Fruit fly (Drosophila melanogaster) whole organism: ENCODE data around the gene CG46309.

ENCODE experiments used
- CG8478 ChIP-seq: fragments of >200 bp; optimal IDR thresholded peaks from 2 replicates; lab custom pipeline; 2018; ENCODE audit warnings: inconsistent platforms
- Dll ChIP-seq: fragments of >200 bp; optimal IDR thresholded peaks from 2 replicates; lab custom pipeline; 2017
- EcR ChIP-seq, 2 experiments: fragments of >200 bp; optimal IDR thresholded peaks; 2 replicates each; lab custom pipeline; 2017; ENCODE audit warnings: missing biosample characterization in 2 of 2, missing genetic modification characterization in 2 of 2, missing genetic modification reagents in 2 of 2
- pan ChIP-seq: fragments of >200 bp; optimal IDR thresholded peaks from 2 replicates; lab custom pipeline; 2017
- psq ChIP-seq: fragments of >200 bp; optimal IDR thresholded peaks from 2 replicates; lab custom pipeline; 2017
- usp ChIP-seq: fragments of >200 bp; optimal IDR thresholded peaks from 2 replicates; lab custom pipeline; 2017; ENCODE audit warnings: missing biosample characterization, missing genetic modification characterization, mixed read lengths

The CG46309 gene

dm6 chr2L:16274100-16274499 is 22.5 kb upstream of the CG46309 start:
- TF ChIP-seq EcR (GFP tag; optimal IDR thresholded peaks at IDR 0.05; lab: Kevin White, UChicago), result peak; percentile 21
- TF ChIP-seq usp (GFP tag; lab: Kevin White, UChicago), result no peak
- TF ChIP-seq Dll (lab: Kevin White, UChicago), result no peak
- no peak for TF ChIP-seq CG8478 (lab: Kevin White, UChicago)
- TF ChIP-seq pan (lab: Kevin White, UChicago), result no peak
- no peak for TF ChIP-seq psq (lab: Kevin White, UChicago)

DNA sequence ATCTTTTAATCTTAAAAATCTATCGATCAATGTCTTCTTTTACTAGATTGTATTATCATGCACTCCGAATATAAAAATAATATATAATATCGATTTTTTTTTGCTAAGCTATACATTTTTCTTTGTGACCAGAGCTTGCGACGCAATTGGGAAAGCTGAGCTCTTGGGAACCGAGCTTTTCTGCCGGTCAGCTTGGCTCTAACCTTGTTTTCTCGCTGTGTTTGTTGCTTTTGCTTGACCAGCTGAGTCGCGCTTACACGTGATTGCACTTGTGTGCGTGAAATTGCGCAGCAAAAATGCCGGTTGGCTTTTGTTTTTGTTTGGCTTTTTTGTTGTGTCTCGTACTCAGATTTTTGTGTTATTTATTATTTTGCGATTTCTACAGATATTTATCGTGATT is 21.9 kb upstream of the CG46309 start:
- no peak for TF ChIP-seq psq (lab: Kevin White, UChicago)
- no peak for TF ChIP-seq CG8478 (lab: Kevin White, UChicago)

dm6 chr2L:16272730-16273129 is 21.1 kb upstream of the CG46309 start:
- TF ChIP-seq usp (GFP tag; lab: Kevin White, UChicago), result no peak
- no peak for TF ChIP-seq CG8478 (lab: Kevin White, UChicago)
- no peak for TF ChIP-seq psq (lab: Kevin White, UChicago)
- TF ChIP-seq EcR (GFP tag; optimal IDR thresholded peaks at IDR 0.05; lab: Kevin White, UChicago), result no peak
- no peak for TF ChIP-seq pan (lab: Kevin White, UChicago)
- no peak for TF ChIP-seq Dll (lab: Kevin White, UChicago)

DNA sequence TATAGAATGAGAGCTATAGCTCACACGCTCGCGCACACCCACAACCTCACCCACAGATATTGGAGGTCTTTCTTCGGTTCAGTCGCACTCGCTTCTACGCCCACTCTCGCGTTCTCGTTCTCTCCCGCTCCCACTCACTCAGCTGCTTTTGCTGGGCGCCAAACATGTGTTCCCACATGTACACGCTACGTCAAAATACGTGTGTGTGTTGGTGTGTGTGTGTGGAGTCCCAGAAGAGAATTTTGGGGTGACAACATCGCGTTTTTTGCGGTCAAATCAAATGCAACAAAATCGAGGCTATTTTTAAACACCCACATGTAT is 19.9 kb upstream of the CG46309 start:
- no peak for TF ChIP-seq EcR (GFP tag; optimal IDR thresholded peaks at IDR 0.05; lab: Kevin White, UChicago)
- TF ChIP-seq usp (GFP tag; lab: Kevin White, UChicago), result no peak
- TF ChIP-seq CG8478 (lab: Kevin White, UChicago), result no peak
- no peak for TF ChIP-seq Dll (lab: Kevin White, UChicago)
- TF ChIP-seq psq (lab: Kevin White, UChicago), result no peak
- TF ChIP-seq pan (lab: Kevin White, UChicago), result no peak

DNA sequence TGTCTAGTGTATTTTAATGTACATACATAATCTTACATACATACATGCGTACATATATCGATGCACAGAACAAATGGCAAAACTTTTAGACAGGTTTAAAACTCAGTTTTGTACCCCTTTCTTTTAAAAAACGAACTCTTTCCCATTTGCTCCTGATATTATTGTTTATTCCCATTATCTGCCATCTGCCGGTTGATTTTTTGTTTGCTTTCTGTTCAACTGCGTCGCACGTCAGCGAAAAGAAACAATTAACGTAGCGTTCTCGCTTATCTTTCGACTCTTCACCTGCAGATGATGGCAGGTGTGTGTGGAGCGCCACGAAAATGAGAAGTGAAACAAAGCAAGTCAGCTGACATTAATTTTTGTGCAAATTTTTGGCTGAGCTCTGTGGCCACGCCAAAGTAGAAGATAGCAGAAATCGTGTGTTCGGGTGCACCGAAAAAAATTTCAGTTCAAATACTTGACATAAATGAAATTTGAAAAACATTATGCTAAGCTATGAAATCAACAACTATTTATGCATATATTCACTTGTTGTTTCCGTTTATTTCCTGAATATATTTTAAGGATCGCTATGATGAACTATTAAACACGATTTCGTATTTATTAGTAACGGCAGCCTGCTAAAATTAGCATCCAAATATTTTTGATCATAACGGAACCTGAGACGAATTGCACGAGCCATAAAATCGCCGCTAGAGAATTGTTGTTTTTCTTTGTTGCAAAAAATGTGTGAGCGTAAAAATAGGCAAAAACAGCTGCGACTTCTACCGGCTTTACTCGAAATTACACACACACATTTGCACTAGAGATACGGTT is 19.3 kb upstream of the CG46309 start:
- TF ChIP-seq usp (GFP tag; lab: Kevin White, UChicago), result no peak
- TF ChIP-seq Dll (lab: Kevin White, UChicago), result no peak
- TF ChIP-seq pan (lab: Kevin White, UChicago), result no peak
- TF ChIP-seq EcR (GFP tag; optimal IDR thresholded peaks at IDR 0.05; lab: Kevin White, UChicago), result no peak
- TF ChIP-seq psq (lab: Kevin White, UChicago), result no peak
- no peak for TF ChIP-seq CG8478 (lab: Kevin White, UChicago)

- TF ChIP-seq pan (lab: Kevin White, UChicago), result no peak
- no peak for TF ChIP-seq CG8478 (lab: Kevin White, UChicago)
- peak in 1 of 2 experiments; percentile 73 for TF ChIP-seq EcR (GFP tag; optimal IDR thresholded peaks at IDR 0.05; lab: Kevin White, UChicago)
- TF ChIP-seq Dll (lab: Kevin White, UChicago), result peak; percentile 92
- no peak for TF ChIP-seq usp (GFP tag; lab: Kevin White, UChicago)
- no peak for TF ChIP-seq psq (lab: Kevin White, UChicago)
Measured at dm6 chr2L:16269232-16270134, 17.9 kb upstream of the CG46309 start.

DNA sequence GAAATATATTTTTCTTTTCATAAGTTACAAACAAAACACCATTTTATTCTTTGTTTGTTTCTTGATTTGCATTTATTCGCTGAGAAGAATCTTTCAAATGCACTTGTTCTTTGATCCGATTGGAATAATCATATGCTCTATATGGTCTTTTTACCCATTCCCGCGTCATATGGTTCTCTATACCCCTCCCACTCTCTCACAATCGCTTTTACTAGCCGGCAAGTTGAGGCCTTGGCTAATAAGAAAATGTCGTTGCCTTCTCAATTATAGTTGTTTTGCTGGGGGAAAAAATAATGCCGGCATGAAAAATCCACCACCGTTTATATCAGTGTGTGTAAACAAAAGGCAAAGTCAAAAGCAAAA is 17.3 kb upstream of the CG46309 start:
- no peak for TF ChIP-seq Dll (lab: Kevin White, UChicago)
- TF ChIP-seq psq (lab: Kevin White, UChicago), result no peak
- no peak for TF ChIP-seq EcR (GFP tag; optimal IDR thresholded peaks at IDR 0.05; lab: Kevin White, UChicago)
- no peak for TF ChIP-seq usp (GFP tag; lab: Kevin White, UChicago)
- no peak for TF ChIP-seq CG8478 (lab: Kevin White, UChicago)
- no peak for TF ChIP-seq pan (lab: Kevin White, UChicago)

dm6 chr2L:16268107-16268539 is 16.5 kb upstream of the CG46309 start:
- peak in 1 of 2 experiments; percentile 76 for TF ChIP-seq EcR (GFP tag; optimal IDR thresholded peaks at IDR 0.05; lab: Kevin White, UChicago)
- no peak for TF ChIP-seq usp (GFP tag; lab: Kevin White, UChicago)
- TF ChIP-seq psq (lab: Kevin White, UChicago), result no peak
- no peak for TF ChIP-seq pan (lab: Kevin White, UChicago)
- TF ChIP-seq Dll (lab: Kevin White, UChicago), result peak; percentile 60
- no peak for TF ChIP-seq CG8478 (lab: Kevin White, UChicago)

DNA sequence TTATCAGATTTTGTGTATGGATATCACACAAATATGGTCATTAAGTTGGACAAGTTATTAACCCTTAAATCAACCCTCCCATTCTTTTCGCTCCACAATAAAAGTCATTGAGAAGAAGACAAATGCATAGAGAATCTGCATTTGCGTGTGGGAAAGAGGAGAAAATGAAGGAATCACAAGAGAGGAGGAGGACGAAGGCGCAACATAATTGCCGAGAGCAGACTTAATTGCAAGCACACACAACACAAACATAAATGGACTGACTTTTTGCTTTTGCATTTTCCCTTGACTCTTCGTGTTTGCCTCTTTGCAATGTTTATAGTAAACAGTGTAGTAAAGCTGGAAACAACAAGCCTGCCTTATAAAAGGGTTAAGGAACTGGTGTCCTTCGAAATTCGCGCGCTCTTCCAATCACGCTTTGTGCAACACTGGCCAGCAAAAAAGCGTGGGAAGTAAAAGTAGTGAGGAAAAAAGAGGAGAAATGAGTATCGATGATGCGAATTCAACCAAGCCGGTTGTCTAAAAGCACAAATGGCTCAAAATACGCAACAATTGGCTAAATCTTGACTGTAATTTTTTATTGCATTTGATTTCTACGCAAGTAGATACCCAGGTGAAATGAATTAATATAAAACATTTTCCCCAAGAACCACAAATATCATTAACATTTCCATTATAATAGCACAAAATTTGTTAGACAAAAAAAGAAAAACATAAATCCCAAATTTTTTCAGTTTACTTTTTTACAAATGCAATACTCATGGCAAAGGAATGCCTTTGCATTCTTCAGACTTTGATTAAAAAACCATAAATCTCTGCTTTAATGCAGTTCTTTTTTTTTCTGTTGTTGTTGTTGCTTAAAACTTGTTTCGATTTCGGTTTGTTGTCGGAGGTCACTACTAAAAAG is 15.8 kb upstream of the CG46309 start:
- TF ChIP-seq CG8478 (lab: Kevin White, UChicago), result no peak
- TF ChIP-seq Dll (lab: Kevin White, UChicago), result no peak
- no peak for TF ChIP-seq usp (GFP tag; lab: Kevin White, UChicago)
- no peak for TF ChIP-seq psq (lab: Kevin White, UChicago)
- no peak for TF ChIP-seq pan (lab: Kevin White, UChicago)
- no peak for TF ChIP-seq EcR (GFP tag; optimal IDR thresholded peaks at IDR 0.05; lab: Kevin White, UChicago)

- no peak for TF ChIP-seq pan (lab: Kevin White, UChicago)
Measured at dm6 chr2L:16263723-16264122, 12.1 kb upstream of the CG46309 start.
